Fruit fly (Drosophila melanogaster): ENCODE data around the gene MED30.

The MED30 gene

dm6 chr3L:660314-661075 lies 6.6 kb upstream of the MED30 start:
- TF ChIP-seq CG30020 (tag; optimal IDR thresholded peaks at IDR 0.05) (no peak), Asciz (GFP tag; optimal IDR thresholded peaks at IDR 0.05) (no peak), CG7786 (GFP tag; optimal IDR thresholded peaks at IDR 0.05) (no peak), CG11456 (GFP tag; IDR thresholded peaks at IDR 0.05) (0 out of 3 replicates have a peak, but pooled peaks have one; percentile 26), Med (GFP tag) (peak; percentile 14), ap (GFP tag; IDR thresholded peaks at IDR 0.05) (no peak), CG14667 (GFP tag; IDR thresholded peaks at IDR 0.05) (no peak), NFAT (GFP tag; IDR thresholded peaks at IDR 0.05) (no peak), gt (GFP tag; IDR thresholded peaks at IDR 0.05) (no peak), CG10654 (GFP tag; optimal IDR thresholded peaks at IDR 0.05) (no peak), HLH3B (GFP tag; IDR thresholded peaks at IDR 0.05) (no peak), nom (GFP tag; optimal IDR thresholded peaks at IDR 0.05) (peak; percentile 1), Ets65A (GFP tag) (peak; percentile 46), CG11398 (GFP tag; optimal IDR thresholded peaks at IDR 0.05) (no peak)

- TF ChIP-seq Ets65A (GFP tag) (peak; percentile 75), stwl (tag; optimal IDR thresholded peaks at IDR 0.05) (peak; percentile 24), insv (GFP tag; optimal IDR thresholded peaks at IDR 0.05) (no peak), Awh (GFP tag; IDR thresholded peaks at IDR 0.05) (no peak), CG32772 (GFP tag; IDR thresholded peaks at IDR 0.05) (no peak), hb (GFP tag; IDR thresholded peaks at IDR 0.05; ENCODE audit: partially characterized antibody) (no peak), CG31365 (tag; optimal IDR thresholded peaks at IDR 0.05) (no peak), unc-4 (GFP tag; IDR thresholded peaks at IDR 0.05; ENCODE audit: partially characterized antibody) (no peak), CG10267 (tag; optimal IDR thresholded peaks at IDR 0.05) (peak; percentile 3), Ravus (GFP tag; IDR thresholded peaks at IDR 0.05) (no peak), CTCF (GFP tag; optimal IDR thresholded peaks at IDR 0.05) (no peak), Med (GFP tag) (peak; percentile 41), Drgx (GFP tag; IDR thresholded peaks at IDR 0.05) (0 out of 2 replicates have a peak, but pooled peaks have one; percentile 12)
Observed at dm6 chr3L:658279-658678, 4.4 kb upstream of the MED30 start.

DNA sequence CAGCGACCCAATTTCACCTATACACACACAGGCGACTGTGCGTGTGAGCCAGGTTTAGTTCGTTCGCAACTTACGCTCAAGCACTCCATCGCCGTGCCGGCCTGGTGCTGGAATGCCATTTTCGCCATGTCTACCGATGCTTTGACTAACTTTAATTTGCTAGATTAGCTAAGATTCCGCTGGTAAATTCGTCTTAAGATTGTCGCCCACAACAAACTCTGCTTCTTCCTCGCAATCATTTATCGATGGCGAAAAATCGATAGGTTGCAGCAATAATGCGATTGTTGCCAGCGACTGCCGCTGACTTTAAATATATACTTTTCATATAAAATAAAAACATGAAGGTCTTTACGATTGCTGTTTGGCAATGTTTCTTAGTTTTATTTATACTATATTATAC lies 1.3 kb downstream of the MED30 start, which contains the start of gene CG3402:
Gene CG3402, minus strand, starts transcription at position 245 of the 400 bp plus-strand sequence.
- TF ChIP-seq C15 (GFP tag; IDR thresholded peaks at IDR 0.05) (no peak), Fer1 (GFP tag; optimal IDR thresholded peaks at IDR 0.05) (peak; percentile 7), CG11696 (GFP tag; IDR thresholded peaks at IDR 0.05) (no peak), nau (GFP tag; optimal IDR thresholded peaks at IDR 0.05) (no peak), amos (GFP tag; IDR thresholded peaks at IDR 0.05; ENCODE audit: partially characterized antibody) (peak; percentile 74), E2f2 (GFP tag; IDR thresholded peaks at IDR 0.05) (peak; percentile 86), toy (GFP tag; IDR thresholded peaks at IDR 0.05) (no peak), twi (tag; optimal IDR thresholded peaks at IDR 0.05) (no peak), sna (GFP tag; IDR thresholded peaks at IDR 0.05; ENCODE audit: partially characterized antibody) (peak; percentile 71), dm (GFP tag; optimal IDR thresholded peaks at IDR 0.05) (no peak), lov (optimal IDR thresholded peaks at IDR 0.05) (no peak), lov (GFP tag; IDR thresholded peaks at IDR 0.05) (no peak), CG3163 (GFP tag; optimal IDR thresholded peaks at IDR 0.05) (no peak), CG31365 (tag; optimal IDR thresholded peaks at IDR 0.05) (no peak), bsh (GFP tag; optimal IDR thresholded peaks at IDR 0.05) (no peak), Dip3 (GFP tag; optimal IDR thresholded peaks at IDR 0.05) (no peak), hbn (GFP tag; IDR thresholded peaks at IDR 0.05; ENCODE audit: partially characterized antibody) (peak; percentile 67), lbe (GFP tag; optimal IDR thresholded peaks at IDR 0.05) (no peak), CG13894 (tag; optimal IDR thresholded peaks at IDR 0.05) (no peak), Drgx (GFP tag; IDR thresholded peaks at IDR 0.05) (no peak), Dll (GFP tag; IDR thresholded peaks at IDR 0.05; ENCODE audit: partially characterized antibody) (peak; percentile 81), Asciz (GFP tag; optimal IDR thresholded peaks at IDR 0.05) (no peak), Scr (GFP tag; IDR thresholded peaks at IDR 0.05; ENCODE audit: partially characterized antibody) (peak; percentile 76), sob (GFP tag; IDR thresholded peaks at IDR 0.05) (0 out of 2 replicates have a peak, but pooled peaks have one; percentile 9), Eip74EF (GFP tag; optimal IDR thresholded peaks at IDR 0.05) (no peak), ken (GFP tag; IDR thresholded peaks at IDR 0.05) (no peak)

Measured in whole organism, embryonic.